Worm (Caenorhabditis elegans) whole organism, midembryonic: ENCODE data around the gene F48E8.8.

ENCODE experiments used
- cog-1 ChIP-seq: sonication (generic microtip); optimal IDR thresholded peaks from 2 replicates; lab custom pipeline; 2016; ENCODE audit warnings: missing genetic modification characterization, missing compliant biosample characterization
- ref-1 ChIP-seq: fragments of 200-800 bp; sonication (Bioruptor generic); conservative IDR thresholded peaks from 2 replicates; pipeline ENCODE4 v1.3.6; 2022; ENCODE audit warnings: missing genetic modification reagents, missing genetic modification characterization, missing compliant biosample characterization
- tab-1 ChIP-seq: fragments of 200-800 bp; sonication (Bioruptor generic); IDR thresholded peaks from 2 replicates; pipeline ENCODE4 v1.3.6; 2022; ENCODE audit warnings: missing genetic modification characterization, missing compliant biosample characterization
- ztf-29 ChIP-seq: fragments of 200-800 bp; sonication (Bioruptor generic); IDR thresholded peaks from 2 replicates; pipeline ENCODE4 v1.3.6; 2022; ENCODE audit warnings: missing genetic modification reagents, missing genetic modification characterization, missing compliant biosample characterization

DNA sequence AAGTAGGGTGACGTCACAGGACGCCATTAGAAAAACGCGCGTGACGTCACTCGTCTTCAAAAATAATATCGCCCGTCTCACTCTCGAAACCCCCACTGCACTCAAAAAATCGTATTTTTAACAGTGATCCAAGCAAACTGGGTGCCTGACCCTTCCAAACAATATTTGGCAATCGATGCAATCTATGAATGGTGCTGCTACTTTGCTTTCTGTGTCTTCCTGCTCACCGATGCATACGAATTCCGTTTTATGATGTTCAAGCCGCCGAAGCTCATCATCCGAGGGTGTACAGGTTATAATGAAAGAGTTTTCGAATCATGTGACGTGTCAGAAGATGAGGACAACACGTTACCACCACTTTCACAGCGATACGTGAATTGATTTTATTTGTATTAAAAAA lies 42.0 kb downstream of the F48E8.8 start, which contains the start of gene W03A5.1:
- TF ChIP-seq ztf-29 (GFP tag; lab: Robert Waterston, UW) (no peak), ref-1 (no peak), tab-1 (GFP tag; lab: Robert Waterston, UW) (no peak), cog-1 (no peak)
